Fruit fly (Drosophila melanogaster): ENCODE measurements around the gene Prosalpha4T1.

Gene Prosalpha4T1

dm6 chr3R:20791212-20791789 is 42.4 kb upstream of the Prosalpha4T1 start (continued):
- TF ChIP-seq Trl (optimal IDR thresholded peaks at IDR 0.05), result peak in 1 of 2 experiments; percentile 23
- TF ChIP-seq Trl (GFP tag; optimal IDR thresholded peaks at IDR 0.05), result no peak
- TF ChIP-seq CG11504 (tag; optimal IDR thresholded peaks at IDR 0.05), result no peak

- TF ChIP-seq CG2875 (GFP tag; optimal IDR thresholded peaks at IDR 0.05), result no peak
- TF ChIP-seq Drgx (GFP tag; IDR thresholded peaks at IDR 0.05), result peak; percentile 62
- TF ChIP-seq Sox100B (GFP tag; optimal IDR thresholded peaks at IDR 0.05), result no peak
- peak; percentile 64 for TF ChIP-seq Ets65A (GFP tag)
Observed at dm6 chr3R:20790437-20790836, 41.6 kb upstream of the Prosalpha4T1 start.

dm6 chr3R:20788559-20788958 is 39.7 kb upstream of the Prosalpha4T1 start:
- TF ChIP-seq nerfin-1 (tag; optimal IDR thresholded peaks at IDR 0.05), result peak; percentile 72
- TF ChIP-seq tio (GFP tag; optimal IDR thresholded peaks at IDR 0.05), result no peak
- no peak for TF ChIP-seq Dref (GFP tag; IDR thresholded peaks at IDR 0.05)
- no peak for TF ChIP-seq repo (GFP tag; optimal IDR thresholded peaks at IDR 0.05)
- no peak for TF ChIP-seq CG11247 (GFP tag; IDR thresholded peaks at IDR 0.05)
- peak; percentile 62 for TF ChIP-seq sqz (GFP tag; optimal IDR thresholded peaks at IDR 0.05)
- no peak for TF ChIP-seq sd (tag; optimal IDR thresholded peaks at IDR 0.05)
- TF ChIP-seq CG18476 (GFP tag; optimal IDR thresholded peaks at IDR 0.05), result no peak
- no peak for TF ChIP-seq PHDP (tag; optimal IDR thresholded peaks at IDR 0.05)
- TF ChIP-seq seq (GFP tag; IDR thresholded peaks at IDR 0.05), result peak; percentile 37; the same call in 1 of the 2 replicates
- TF ChIP-seq Oaz (GFP tag; IDR thresholded peaks at IDR 0.05), result no peak
- no peak for TF ChIP-seq CG10267 (tag; optimal IDR thresholded peaks at IDR 0.05)
- no peak for TF ChIP-seq CG17385 (GFP tag; optimal IDR thresholded peaks at IDR 0.05)
- no peak for TF ChIP-seq Antp (GFP tag; optimal IDR thresholded peaks at IDR 0.05)
- no peak for TF ChIP-seq jigr1 (GFP tag; IDR thresholded peaks at IDR 0.05)
- no peak for TF ChIP-seq chinmo (GFP tag; IDR thresholded peaks at IDR 0.05; ENCODE audit: partially characterized antibody)
- no peak for TF ChIP-seq Six4 (GFP tag; optimal IDR thresholded peaks at IDR 0.05)
- TF ChIP-seq z (GFP tag; IDR thresholded peaks at IDR 0.05), result no peak
- TF ChIP-seq CG31388 (GFP tag; optimal IDR thresholded peaks at IDR 0.05), result no peak
- no peak for TF ChIP-seq CG2678 (tag; optimal IDR thresholded peaks at IDR 0.05)
- TF ChIP-seq CG10654 (GFP tag; optimal IDR thresholded peaks at IDR 0.05), result no peak
- no peak for TF ChIP-seq CG8359 (GFP tag; optimal IDR thresholded peaks at IDR 0.05; ENCODE audit: borderline replicate concordance)
- no peak for TF ChIP-seq CG1233 (GFP tag; optimal IDR thresholded peaks at IDR 0.05)
- TF ChIP-seq cwo (GFP tag; optimal IDR thresholded peaks at IDR 0.05), result no peak
- TF ChIP-seq Nf-YB (GFP tag; optimal IDR thresholded peaks at IDR 0.05), result no peak

DNA sequence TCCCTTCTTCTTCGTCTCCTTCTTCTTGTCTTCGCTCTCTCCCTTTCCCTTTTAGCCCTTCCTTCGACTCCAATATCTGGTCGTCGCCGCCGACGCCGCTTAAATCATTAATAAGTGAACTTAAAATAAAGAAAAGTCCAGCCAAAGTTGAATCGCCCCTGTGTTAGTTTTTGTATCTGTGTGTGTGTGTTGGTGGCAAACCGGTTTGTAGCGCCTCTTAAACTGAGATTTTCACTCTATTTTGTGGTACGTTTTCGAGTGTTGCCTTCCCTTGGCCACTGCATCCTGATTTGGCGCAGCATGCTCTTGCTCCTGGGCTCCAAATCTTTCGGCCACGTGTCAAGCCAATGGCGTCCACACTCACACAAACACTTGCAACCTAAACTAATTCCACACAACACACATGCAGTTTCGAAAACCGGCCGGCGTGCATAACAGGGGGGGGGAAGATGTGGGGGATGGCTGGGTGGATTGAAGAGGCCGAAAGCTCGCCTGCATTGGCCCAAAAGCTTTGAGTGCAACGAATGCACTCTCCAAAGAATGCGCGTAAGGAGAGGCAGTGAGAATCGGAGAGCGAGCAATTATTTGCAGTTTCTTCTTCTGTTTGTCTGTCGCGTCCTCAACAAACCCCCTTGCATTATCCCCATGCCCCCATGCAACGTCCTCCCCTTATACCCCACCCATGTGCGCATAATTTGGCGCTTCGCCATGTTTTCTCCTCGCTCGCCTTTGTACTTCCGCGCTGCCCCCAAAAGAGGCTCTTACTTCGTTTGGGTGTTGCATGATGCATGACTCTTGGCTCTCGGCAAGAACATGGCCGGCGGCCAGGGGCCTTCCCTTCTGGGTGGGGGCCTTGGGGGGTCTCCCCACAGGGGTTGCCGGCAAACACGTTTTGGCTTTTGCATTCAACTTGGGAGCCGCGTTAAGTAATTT is 35.8 kb upstream of the Prosalpha4T1 start:
- TF ChIP-seq bsh (GFP tag; optimal IDR thresholded peaks at IDR 0.05) (peak in 1 of 2 experiments; percentile 45), CG2120 (GFP tag; optimal IDR thresholded peaks at IDR 0.05) (no peak), so (GFP tag; IDR thresholded peaks at IDR 0.05) (no peak), Hr39 (optimal IDR thresholded peaks at IDR 0.05) (peak; percentile 39), CG17912 (GFP tag; optimal IDR thresholded peaks at IDR 0.05) (no peak), B-H1 (GFP tag; IDR thresholded peaks at IDR 0.05) (no peak), pnt (GFP tag; optimal IDR thresholded peaks at IDR 0.05) (no peak), ind (GFP tag; optimal IDR thresholded peaks at IDR 0.05) (no peak), Drgx (GFP tag; IDR thresholded peaks at IDR 0.05) (peak; percentile 72), trem (tag; optimal IDR thresholded peaks at IDR 0.05) (no peak), CG8478 (optimal IDR thresholded peaks at IDR 0.05) (no peak), CG4328 (GFP tag; optimal IDR thresholded peaks at IDR 0.05) (no peak), CG3995 (GFP tag; optimal IDR thresholded peaks at IDR 0.05) (no peak), ap (GFP tag; IDR thresholded peaks at IDR 0.05) (no peak), mld (GFP tag; IDR thresholded peaks at IDR 0.05; ENCODE audit: partially characterized antibody) (no peak), nom (GFP tag; optimal IDR thresholded peaks at IDR 0.05) (peak; percentile 77)
